Worm (Caenorhabditis elegans): Measurements from ENCODE around the gene F10G2.2.

- TF ChIP-seq snpc-4 (tag; optimal IDR thresholded peaks at IDR 0.05) (no peak), lsy-2 (tag; optimal IDR thresholded peaks at IDR 0.05) (no peak), ama-1 (optimal IDR thresholded peaks at IDR 0.05) (no peak), ZK546.5 (tag; optimal IDR thresholded peaks at IDR 0.05) (no peak), mdl-1 (tag; optimal IDR thresholded peaks at IDR 0.05) (no peak), mbf-1 (tag; optimal IDR thresholded peaks at IDR 0.05) (no peak), sma-3 (GFP tag; optimal IDR thresholded peaks at IDR 0.05) (no peak), ztf-4 (tag; optimal IDR thresholded peaks at IDR 0.05) (no peak), lin-39 (tag; optimal IDR thresholded peaks at IDR 0.05) (no peak), unc-62 (GFP tag; optimal IDR thresholded peaks at IDR 0.05) (no peak)
These were observed 30.7 kb downstream of the F10G2.2 start, which contains the start of gene cyp-35A1 for ce11 chrV:7361673-7362072.
